Worm (Caenorhabditis elegans): ENCODE measurements around the gene srsx-40.
A peak's percentile ranks its signal among the peaks of the same experiment; 100 is the strongest.

Gene srsx-40

ce11 chrV:7730488-7730887, 27.1 kb upstream of the srsx-40 start (continued):
- TF ChIP-seq blmp-1 (tag; optimal IDR thresholded peaks at IDR 0.05) (peak; percentile 32), grh-1 (GFP tag; IDR thresholded peaks at IDR 0.05) (no peak), nhr-77 (tag; optimal IDR thresholded peaks at IDR 0.05) (peak; percentile 42), nhr-90 (tag; optimal IDR thresholded peaks at IDR 0.05; ENCODE audit: poor library complexity) (peak; percentile 66), zip-4 (GFP tag; optimal IDR thresholded peaks at IDR 0.05) (no peak), pag-3 (tag; optimal IDR thresholded peaks at IDR 0.05; ENCODE audit: borderline replicate concordance, insufficient read depth) (no peak), aly-2 (tag; optimal IDR thresholded peaks at IDR 0.05) (no peak), hlh-4 (tag; optimal IDR thresholded peaks at IDR 0.05) (no peak), irx-1 (tag; optimal IDR thresholded peaks at IDR 0.05) (peak; percentile 14), aha-1 (tag; optimal IDR thresholded peaks at IDR 0.05) (no peak), pqm-1 (tag; optimal IDR thresholded peaks at IDR 0.05) (no peak), jun-1 (tag; optimal IDR thresholded peaks at IDR 0.05) (no peak), fos-1 (tag; optimal IDR thresholded peaks at IDR 0.05) (peak; percentile 50), isw-1 (GFP tag; IDR thresholded peaks at IDR 0.05) (no peak), nhr-11 (tag; optimal IDR thresholded peaks at IDR 0.05) (no peak), ztf-4 (tag; optimal IDR thresholded peaks at IDR 0.05) (peak; percentile 73), efl-3 (GFP tag; optimal IDR thresholded peaks at IDR 0.05) (no peak), lin-35 (GFP tag; optimal IDR thresholded peaks at IDR 0.05) (peak; percentile 46 to 82), unc-98 (GFP tag; IDR thresholded peaks at IDR 0.05) (no peak), egl-13 (tag; optimal IDR thresholded peaks at IDR 0.05) (no peak), lin-15B (tag; optimal IDR thresholded peaks at IDR 0.05) (no peak), nhr-71 (tag; optimal IDR thresholded peaks at IDR 0.05) (peak; percentile 71), ceh-90 (tag; optimal IDR thresholded peaks at IDR 0.05) (no peak), snpc-4 (tag; optimal IDR thresholded peaks at IDR 0.05) (no peak), fkh-4 (tag; optimal IDR thresholded peaks at IDR 0.05; ENCODE audit: borderline replicate concordance) (no peak), lsy-2 (tag; optimal IDR thresholded peaks at IDR 0.05) (peak; percentile 26 to 66), tbx-2 (tag; optimal IDR thresholded peaks at IDR 0.05) (peak; percentile 32), nhr-76 (tag; optimal IDR thresholded peaks at IDR 0.05) (no peak), rnt-1 (tag; optimal IDR thresholded peaks at IDR 0.05) (peak; percentile 19), dpl-1 (GFP tag; optimal IDR thresholded peaks at IDR 0.05) (peak; percentile 61 to 65 (median 64)), tlp-1 (tag; optimal IDR thresholded peaks at IDR 0.05) (no peak), vab-15 (tag; optimal IDR thresholded peaks at IDR 0.05) (no peak), unc-86 (tag; optimal IDR thresholded peaks at IDR 0.05) (peak; percentile 21), mef-2 (tag; optimal IDR thresholded peaks at IDR 0.05) (no peak), sptf-1 (tag; optimal IDR thresholded peaks at IDR 0.05) (no peak), nhr-237 (tag; optimal IDR thresholded peaks at IDR 0.05) (no peak), nhr-28 (tag; optimal IDR thresholded peaks at IDR 0.05) (no peak), nhr-12 (tag; optimal IDR thresholded peaks at IDR 0.05) (no peak), mdl-1 (tag; optimal IDR thresholded peaks at IDR 0.05) (peak in 1 of 2 experiments; percentile 45), egl-27 (tag; optimal IDR thresholded peaks at IDR 0.05) (no peak), fkh-8 (tag; optimal IDR thresholded peaks at IDR 0.05) (peak; percentile 45), ceh-82 (tag; optimal IDR thresholded peaks at IDR 0.05) (peak in 2 of 3 experiments; percentile 28 to 30), unc-130 (tag; optimal IDR thresholded peaks at IDR 0.05) (peak; percentile 13), zag-1 (tag; optimal IDR thresholded peaks at IDR 0.05) (no peak), C16A3.4 (tag; optimal IDR thresholded peaks at IDR 0.05) (peak; percentile 54), swsn-7 (tag; optimal IDR thresholded peaks at IDR 0.05) (peak; percentile 56), nhr-85 (tag) (peak; percentile 69), xbp-1 (tag; optimal IDR thresholded peaks at IDR 0.05) (peak; percentile 32), elt-3 (tag; optimal IDR thresholded peaks at IDR 0.05) (peak in 2 of 6 experiments; percentile 2 to 48), pax-3 (tag; optimal IDR thresholded peaks at IDR 0.05) (no peak), ztf-11 (tag; optimal IDR thresholded peaks at IDR 0.05) (no peak), lin-13 (GFP tag; optimal IDR thresholded peaks at IDR 0.05) (peak; percentile 42), nhr-84 (tag; optimal IDR thresholded peaks at IDR 0.05) (no peak), hlh-17 (GFP tag; optimal IDR thresholded peaks at IDR 0.05; ENCODE audit: borderline replicate concordance) (no peak)
